Fruit fly (Drosophila melanogaster) whole organism, adult: Measurements from ENCODE around the gene Met.

Experiments
- CG11617 ChIP-seq: fragments of 200-800 bp; sonication (Bioruptor generic); optimal IDR thresholded peaks from 2 replicates; lab custom pipeline; 2017; ENCODE audit warnings: mild to moderate bottlenecking, missing biosample characterization, missing genetic modification reagents, missing genetic modification characterization
- CG12768 ChIP-seq: fragments of 200-800 bp; sonication (Bioruptor generic); optimal IDR thresholded peaks from 2 replicates; lab custom pipeline; 2017; ENCODE audit warnings: missing biosample characterization, missing genetic modification characterization, mild to moderate bottlenecking, moderate library complexity, missing genetic modification reagents
- CG14711 ChIP-seq: fragments of 200-800 bp; sonication (Bioruptor generic); optimal IDR thresholded peaks from 2 replicates; lab custom pipeline; 2018; ENCODE audit warnings: missing biosample characterization, mild to moderate bottlenecking, missing genetic modification characterization, moderate library complexity
- CG1620 ChIP-seq: fragments of 200-800 bp; sonication (Bioruptor generic); optimal IDR thresholded peaks from 2 replicates; lab custom pipeline; 2016; ENCODE audit warnings: missing biosample characterization, missing genetic modification characterization
- CG33017 ChIP-seq: fragments of 200-800 bp; sonication (Bioruptor generic); optimal IDR thresholded peaks from 2 replicates; lab custom pipeline; 2018; ENCODE audit warnings: missing biosample characterization, mild to moderate bottlenecking, missing genetic modification characterization, moderate library complexity
- CG5204 ChIP-seq: fragments of 200-800 bp; sonication (Bioruptor generic); optimal IDR thresholded peaks from 2 replicates; lab custom pipeline; 2016; ENCODE audit warnings: missing biosample characterization, missing genetic modification characterization
- CG7045 ChIP-seq: fragments of 200-800 bp; sonication (Bioruptor generic); optimal IDR thresholded peaks from 2 replicates; lab custom pipeline; 2017; ENCODE audit warnings: missing biosample characterization, mild to moderate bottlenecking, missing genetic modification characterization
- CG7101 ChIP-seq: fragments of 200-800 bp; sonication (Bioruptor generic); optimal IDR thresholded peaks from 2 replicates; lab custom pipeline; 2018; ENCODE audit warnings: missing biosample characterization, mild to moderate bottlenecking, missing genetic modification characterization, moderate library complexity
- Clk ChIP-seq: fragments of 200-800 bp; sonication (Bioruptor generic); optimal IDR thresholded peaks from 2 replicates; lab custom pipeline; 2017; ENCODE audit warnings: missing biosample characterization, missing genetic modification characterization
- Crg-1 ChIP-seq: fragments of 200-800 bp; sonication (Bioruptor generic); optimal IDR thresholded peaks from 2 replicates; lab custom pipeline; 2016; ENCODE audit warnings: missing biosample characterization, missing genetic modification characterization
- Hr96 ChIP-seq: fragments of 200-800 bp; sonication (Bioruptor generic); optimal IDR thresholded peaks from 2 replicates; lab custom pipeline; 2016; ENCODE audit warnings: missing biosample characterization, missing genetic modification characterization
- Mnt ChIP-seq: fragments of 200-800 bp; sonication (Bioruptor generic); optimal IDR thresholded peaks from 2 replicates; lab custom pipeline; 2016; ENCODE audit warnings: missing biosample characterization, mild to moderate bottlenecking, missing genetic modification characterization
- bab1 ChIP-seq: fragments of 200-800 bp; sonication (Bioruptor generic); optimal IDR thresholded peaks from 3 replicates; lab custom pipeline; 2019; ENCODE audit warnings: missing biosample characterization, mild to moderate bottlenecking, missing genetic modification characterization, moderate library complexity
- cic ChIP-seq: fragments of 200-800 bp; sonication (Bioruptor generic); optimal IDR thresholded peaks from 2 replicates; lab custom pipeline; 2017; ENCODE audit warnings: missing biosample characterization, mild to moderate bottlenecking, missing genetic modification characterization, moderate library complexity
- cnc ChIP-seq, 2 experiments: fragments of >200 bp; optimal IDR thresholded peaks; 2 replicates each; lab custom pipeline; 2017
- kay ChIP-seq: fragments of 200-800 bp; sonication (Bioruptor generic); peaks from one replicate; lab custom pipeline; 2016; ENCODE audit warnings: missing biosample characterization, missing genetic modification characterization, borderline replicate concordance
- ovo ChIP-seq: fragments of 200-800 bp; sonication (Bioruptor generic); optimal IDR thresholded peaks from 2 replicates; lab custom pipeline; 2016; ENCODE audit warnings: missing biosample characterization, missing genetic modification characterization
- pad ChIP-seq: fragments of 200-800 bp; sonication (Bioruptor generic); optimal IDR thresholded peaks from 3 replicates; lab custom pipeline; 2017; ENCODE audit warnings: missing biosample characterization, missing genetic modification characterization, mild to moderate bottlenecking, moderate library complexity, missing genetic modification reagents
- tj ChIP-seq: fragments of 200-800 bp; sonication (Bioruptor generic); optimal IDR thresholded peaks from 3 replicates; lab custom pipeline; 2017; ENCODE audit warnings: missing biosample characterization, mild to moderate bottlenecking, missing genetic modification characterization, moderate library complexity
- toe ChIP-seq: fragments of 200-800 bp; sonication (Bioruptor generic); optimal IDR thresholded peaks from 2 replicates; lab custom pipeline; 2016; ENCODE audit warnings: missing biosample characterization, missing genetic modification characterization

Gene Met

dm6 chrX:11651420-11651819 lies 35.5 kb downstream of the Met start:
- TF ChIP-seq CG1620 (GFP tag; lab: Kevin White, UChicago) (no peak), CG7101 (no peak), CG12768 (no peak)

dm6 chrX:11652991-11653390 lies 37.1 kb downstream of the Met start:
- no peak for TF ChIP-seq toe
- TF ChIP-seq Clk (GFP tag; lab: Kevin White, UChicago) = no peak
- TF ChIP-seq tj (GFP tag; lab: Kevin White, UChicago) = no peak
- TF ChIP-seq CG14711 (tag; lab: Kevin White, UChicago) = no peak
- no peak for TF ChIP-seq Mnt (GFP tag; lab: Kevin White, UChicago)
- no peak for TF ChIP-seq ovo (GFP tag; lab: Kevin White, UChicago)
- TF ChIP-seq pad (GFP tag; lab: Kevin White, UChicago) = no peak
- no peak for TF ChIP-seq CG1620 (GFP tag; lab: Kevin White, UChicago)
- no peak for TF ChIP-seq cnc (optimal IDR thresholded peaks at IDR 0.05; lab: Kevin White, UChicago)
- TF ChIP-seq CG7101 = no peak
- TF ChIP-seq Crg-1 (GFP tag; lab: Kevin White, UChicago) = no peak
- no peak for TF ChIP-seq CG7045 (GFP tag; lab: Kevin White, UChicago)
- TF ChIP-seq CG11617 (GFP tag; lab: Kevin White, UChicago) = no peak

dm6 chrX:11657140-11657539 lies 41.2 kb downstream of the Met start:
- TF ChIP-seq CG12768 (no peak), bab1 (GFP tag; lab: Kevin White, UChicago) (no peak), cnc (optimal IDR thresholded peaks at IDR 0.05; lab: Kevin White, UChicago) (no peak), Mnt (GFP tag; lab: Kevin White, UChicago) (no peak), ovo (GFP tag; lab: Kevin White, UChicago) (no peak), Hr96 (GFP tag; lab: Kevin White, UChicago) (no peak), CG7045 (GFP tag; lab: Kevin White, UChicago) (no peak), CG11617 (GFP tag; lab: Kevin White, UChicago) (no peak), CG14711 (tag; lab: Kevin White, UChicago) (no peak), toe (no peak), CG5204 (GFP tag; lab: Kevin White, UChicago) (no peak), pad (GFP tag; lab: Kevin White, UChicago) (no peak), Crg-1 (GFP tag; lab: Kevin White, UChicago) (no peak), Clk (GFP tag; lab: Kevin White, UChicago) (no peak), tj (GFP tag; lab: Kevin White, UChicago) (no peak), CG7101 (no peak)

- no peak for TF ChIP-seq CG12768
- no peak for TF ChIP-seq kay (GFP tag; lab: Kevin White, UChicago)
- no peak for TF ChIP-seq pad (GFP tag; lab: Kevin White, UChicago)
- no peak for TF ChIP-seq CG14711 (tag; lab: Kevin White, UChicago)
- TF ChIP-seq CG7045 (GFP tag; lab: Kevin White, UChicago) = no peak
- no peak for TF ChIP-seq toe
- no peak for TF ChIP-seq CG7101
- TF ChIP-seq CG5204 (GFP tag; lab: Kevin White, UChicago) = no peak
- TF ChIP-seq Crg-1 (GFP tag; lab: Kevin White, UChicago) = no peak
- TF ChIP-seq CG1620 (GFP tag; lab: Kevin White, UChicago) = no peak
- TF ChIP-seq cic (GFP tag; lab: Kevin White, UChicago) = no peak
- TF ChIP-seq Mnt (GFP tag; lab: Kevin White, UChicago) = no peak
- no peak for TF ChIP-seq cnc (optimal IDR thresholded peaks at IDR 0.05; lab: Kevin White, UChicago)
- TF ChIP-seq CG33017 (tag; lab: Kevin White, UChicago) = no peak
- no peak for TF ChIP-seq tj (GFP tag; lab: Kevin White, UChicago)
- no peak for TF ChIP-seq bab1 (GFP tag; lab: Kevin White, UChicago)
These were observed 42.4 kb downstream of the Met start for dm6 chrX:11658181-11658842.

dm6 chrX:11659080-11659479 lies 43.2 kb downstream of the Met start:
- TF ChIP-seq toe (peak; percentile 27), CG33017 (tag; lab: Kevin White, UChicago) (peak; percentile 20), CG5204 (GFP tag; lab: Kevin White, UChicago) (peak; percentile 11), CG12768 (peak; percentile 33), bab1 (GFP tag; lab: Kevin White, UChicago) (peak; percentile 83), CG14711 (tag; lab: Kevin White, UChicago) (peak; percentile 47), CG7045 (GFP tag; lab: Kevin White, UChicago) (peak; percentile 42), pad (GFP tag; lab: Kevin White, UChicago) (peak; percentile 28), CG11617 (GFP tag; lab: Kevin White, UChicago) (peak; percentile 26), Clk (GFP tag; lab: Kevin White, UChicago) (no peak), Crg-1 (GFP tag; lab: Kevin White, UChicago) (no peak), CG7101 (peak; percentile 61), tj (GFP tag; lab: Kevin White, UChicago) (peak; percentile 37), CG1620 (GFP tag; lab: Kevin White, UChicago) (no peak)

- no peak for TF ChIP-seq toe
- no peak for TF ChIP-seq CG7101
- TF ChIP-seq CG33017 (tag; lab: Kevin White, UChicago) = no peak
- TF ChIP-seq CG12768 = no peak
- TF ChIP-seq bab1 (GFP tag; lab: Kevin White, UChicago) = no peak
- no peak for TF ChIP-seq kay (GFP tag; lab: Kevin White, UChicago)
- TF ChIP-seq cnc (optimal IDR thresholded peaks at IDR 0.05; lab: Kevin White, UChicago) = no peak
- TF ChIP-seq CG1620 (GFP tag; lab: Kevin White, UChicago) = no peak
- TF ChIP-seq tj (GFP tag; lab: Kevin White, UChicago) = no peak
- no peak for TF ChIP-seq Crg-1 (GFP tag; lab: Kevin White, UChicago)
- TF ChIP-seq CG11617 (GFP tag; lab: Kevin White, UChicago) = no peak
- TF ChIP-seq Mnt (GFP tag; lab: Kevin White, UChicago) = no peak
- no peak for TF ChIP-seq cic (GFP tag; lab: Kevin White, UChicago)
These were observed 43.7 kb downstream of the Met start for dm6 chrX:11659634-11660033.
